Fruit fly (Drosophila melanogaster) whole organism, embryonic: ENCODE results near the gene CG15740.

Experiments used
- Awh ChIP-seq: fragments of 200-800 bp; sonication (Bioruptor generic); IDR thresholded peaks from 2 replicates; pipeline ENCODE4, ENCODE4 v1.3.6; 2022; ENCODE audit warnings: missing biosample characterization, missing genetic modification characterization
- B-H1 ChIP-seq: fragments of 200-800 bp; sonication (Bioruptor generic); IDR thresholded peaks from 3 replicates; pipeline ENCODE4 v1.3.6; 2022; ENCODE audit warnings: missing biosample characterization, missing genetic modification characterization
- BEAF-32 ChIP-seq: fragments of 200-800 bp; sonication (Bioruptor generic); optimal IDR thresholded peaks from 3 replicates; lab custom pipeline; 2017; ENCODE audit warnings: missing biosample characterization, missing genetic modification characterization, mild to moderate bottlenecking, moderate library complexity, missing genetic modification reagents
- Blimp-1 ChIP-seq: fragments of 200-800 bp; sonication (Bioruptor generic); optimal IDR thresholded peaks from 3 replicates; lab custom pipeline; 2018; ENCODE audit warnings: missing biosample characterization, missing genetic modification characterization, mild to moderate bottlenecking, moderate library complexity, missing genetic modification reagents
- CG10267 ChIP-seq: fragments of 200-800 bp; sonication (Bioruptor generic); optimal IDR thresholded peaks from 2 replicates; lab custom pipeline; 2018; ENCODE audit warnings: missing biosample characterization, mild to moderate bottlenecking, missing genetic modification characterization, moderate library complexity
- CG11696 ChIP-seq: fragments of 200-800 bp; sonication (Bioruptor generic); IDR thresholded peaks from 2 replicates; pipeline ENCODE4 v1.3.6; 2022; ENCODE audit warnings: missing biosample characterization, missing genetic modification characterization
- CG13287 ChIP-seq: fragments of 200-800 bp; sonication (Bioruptor generic); IDR thresholded peaks from 2 replicates; pipeline ENCODE4 v1.3.6; 2022; ENCODE audit warnings: missing biosample characterization, missing genetic modification characterization; ENCODE audit not compliant: partially characterized antibody
- CG14710 ChIP-seq: fragments of 200-800 bp; sonication (Bioruptor generic); optimal IDR thresholded peaks from 3 replicates; lab custom pipeline; 2019; ENCODE audit warnings: missing biosample characterization, mild to moderate bottlenecking, missing genetic modification characterization, moderate library complexity
- CG1529 ChIP-seq: fragments of 200-800 bp; sonication (Bioruptor generic); optimal IDR thresholded peaks from 3 replicates; lab custom pipeline; 2018; ENCODE audit warnings: missing biosample characterization, missing genetic modification characterization
- CG16813 ChIP-seq: fragments of 200-800 bp; sonication (Bioruptor generic); IDR thresholded peaks from 3 replicates; pipeline ENCODE4 v1.3.6; 2022; ENCODE audit warnings: missing biosample characterization, missing genetic modification characterization; ENCODE audit not compliant: partially characterized antibody
- CG17186 ChIP-seq: fragments of 200-800 bp; sonication (Bioruptor generic); optimal IDR thresholded peaks from 3 replicates; lab custom pipeline; 2017; ENCODE audit warnings: missing biosample characterization, missing genetic modification reagents, missing genetic modification characterization
- CG17385 ChIP-seq: fragments of 200-800 bp; sonication (Bioruptor generic); optimal IDR thresholded peaks from 3 replicates; lab custom pipeline; 2018; ENCODE audit warnings: missing biosample characterization, mild to moderate bottlenecking, missing genetic modification characterization
- CG31441 ChIP-seq: fragments of 200-800 bp; sonication (Bioruptor generic); IDR thresholded peaks from 2 replicates; pipeline ENCODE4 v1.3.6; 2022; ENCODE audit warnings: missing biosample characterization, missing genetic modification characterization
- CG32532 ChIP-seq: fragments of 200-800 bp; sonication (Bioruptor generic); IDR thresholded peaks from 2 replicates; pipeline ENCODE4 v1.3.6; 2022; ENCODE audit warnings: missing biosample characterization, missing genetic modification characterization
- CG34224 ChIP-seq: fragments of 200-800 bp; sonication (Bioruptor generic); IDR thresholded peaks from 3 replicates; pipeline ENCODE4 v1.3.6; 2022; ENCODE audit warnings: missing biosample characterization, missing genetic modification characterization; ENCODE audit not compliant: partially characterized antibody
- CG34422 ChIP-seq: fragments of 200-800 bp; sonication (Bioruptor generic); IDR thresholded peaks from 3 replicates; pipeline ENCODE4 v1.3.6; 2022; ENCODE audit warnings: missing biosample characterization, missing genetic modification characterization
- CG4282 ChIP-seq: fragments of 200-800 bp; sonication (Bioruptor generic); optimal IDR thresholded peaks from 2 replicates; lab custom pipeline; 2016; ENCODE audit warnings: missing biosample characterization, missing genetic modification characterization
- CG4328 ChIP-seq: fragments of 200-800 bp; sonication (Bioruptor generic); optimal IDR thresholded peaks from 3 replicates; lab custom pipeline; 2017; ENCODE audit warnings: missing biosample characterization, missing genetic modification reagents, missing genetic modification characterization
- CG43689 ChIP-seq: fragments of 200-800 bp; sonication (Bioruptor generic); IDR thresholded peaks from 2 replicates; pipeline ENCODE4 v1.3.6; 2022; ENCODE audit warnings: missing biosample characterization, missing genetic modification characterization
- CG7987 ChIP-seq: fragments of 200-800 bp; sonication (Bioruptor generic); optimal IDR thresholded peaks from 2 replicates; lab custom pipeline; 2018; ENCODE audit warnings: missing biosample characterization, mild to moderate bottlenecking, missing genetic modification characterization, moderate library complexity
- Dref ChIP-seq: fragments of 200-800 bp; sonication (Bioruptor generic); IDR thresholded peaks from 2 replicates; pipeline ENCODE4 v1.3.6; 2022; ENCODE audit warnings: missing biosample characterization, missing genetic modification characterization
- HmgZ ChIP-seq: fragments of 200-800 bp; sonication (Bioruptor generic); optimal IDR thresholded peaks from 2 replicates; lab custom pipeline; 2018; ENCODE audit warnings: missing biosample characterization, mild to moderate bottlenecking, missing genetic modification characterization
- MBD-R2 ChIP-seq: fragments of 200-800 bp; sonication (Bioruptor generic); IDR thresholded peaks from 2 replicates; pipeline ENCODE4 v1.3.6; 2022; ENCODE audit warnings: missing biosample characterization, missing genetic modification characterization
- MESR4 ChIP-seq: fragments of 200-800 bp; sonication (Bioruptor generic); optimal IDR thresholded peaks from 2 replicates; lab custom pipeline; 2018; ENCODE audit warnings: missing biosample characterization, mild to moderate bottlenecking, missing genetic modification characterization, moderate library complexity
- NFAT ChIP-seq: fragments of 200-800 bp; sonication (Bioruptor generic); IDR thresholded peaks from 2 replicates; pipeline ENCODE4 v1.3.6; 2022; ENCODE audit warnings: missing biosample characterization, missing genetic modification characterization
- Pdp1 ChIP-seq, 2 experiments: fragments of 200-800 bp; sonication (Bioruptor generic); optimal IDR thresholded peaks; 3 replicates each; lab custom pipeline; 2016; ENCODE audit warnings: missing biosample characterization in 2 of 2, missing genetic modification characterization in 2 of 2, mild to moderate bottlenecking in 1 of 2, moderate library complexity in 1 of 2
- amos ChIP-seq: fragments of 200-800 bp; sonication (Bioruptor generic); IDR thresholded peaks from 2 replicates; pipeline ENCODE4 v1.3.6; 2022; ENCODE audit warnings: missing biosample characterization, missing genetic modification characterization; ENCODE audit not compliant: partially characterized antibody
- ase ChIP-seq: fragments of 200-800 bp; sonication (Bioruptor generic); IDR thresholded peaks from 3 replicates; pipeline ENCODE4 v1.3.6; 2022; ENCODE audit warnings: missing biosample characterization, missing genetic modification characterization
- bowl ChIP-seq: fragments of 200-800 bp; sonication (Bioruptor generic); IDR thresholded peaks from 2 replicates; pipeline ENCODE4 v1.3.6; 2022; ENCODE audit warnings: missing biosample characterization, missing genetic modification characterization
- chinmo ChIP-seq: fragments of 200-800 bp; sonication (Bioruptor generic); IDR thresholded peaks from 4 replicates; pipeline ENCODE4 v1.3.6; 2022; ENCODE audit warnings: missing biosample characterization, missing genetic modification characterization; ENCODE audit not compliant: partially characterized antibody
- crp ChIP-seq, 2 experiments: fragments of 200-800 bp; sonication (Bioruptor generic); optimal IDR thresholded peaks; 2 replicates in 1 of 2; 3 replicates in 1 of 2; lab custom pipeline; 2017; ENCODE audit warnings: missing biosample characterization in 2 of 2, missing genetic modification characterization in 2 of 2, mild to moderate bottlenecking in 1 of 2, moderate library complexity in 1 of 2
- gfzf ChIP-seq: fragments of 200-800 bp; sonication (Bioruptor generic); optimal IDR thresholded peaks from 2 replicates; lab custom pipeline; 2016; ENCODE audit warnings: missing biosample characterization, mild to moderate bottlenecking, missing genetic modification characterization, moderate library complexity
- ind ChIP-seq: fragments of 200-800 bp; sonication (Bioruptor generic); optimal IDR thresholded peaks from 3 replicates; lab custom pipeline; 2016; ENCODE audit warnings: missing biosample characterization, missing genetic modification characterization
- jumu ChIP-seq: fragments of 200-800 bp; sonication (Bioruptor generic); optimal IDR thresholded peaks from 3 replicates; lab custom pipeline; 2016; ENCODE audit warnings: missing biosample characterization, missing genetic modification characterization
- luna ChIP-seq: fragments of 200-800 bp; sonication (Bioruptor generic); optimal IDR thresholded peaks from 2 replicates; lab custom pipeline; 2016; ENCODE audit warnings: missing biosample characterization, missing genetic modification characterization
- maf-S ChIP-seq: fragments of 200-800 bp; sonication (Bioruptor generic); optimal IDR thresholded peaks from 2 replicates; lab custom pipeline; 2016; ENCODE audit warnings: missing biosample characterization, missing genetic modification characterization
- nom ChIP-seq: fragments of 200-800 bp; sonication (Bioruptor generic); optimal IDR thresholded peaks from 2 replicates; lab custom pipeline; 2017; ENCODE audit warnings: missing biosample characterization, missing genetic modification characterization, mild to moderate bottlenecking, moderate library complexity, missing genetic modification reagents
- pzg ChIP-seq: fragments of 200-800 bp; sonication (Bioruptor generic); optimal IDR thresholded peaks from 3 replicates; lab custom pipeline; 2018; ENCODE audit warnings: missing biosample characterization, mild to moderate bottlenecking, missing genetic modification characterization, moderate library complexity
- row ChIP-seq: fragments of 200-800 bp; sonication (Bioruptor generic); IDR thresholded peaks from 3 replicates; pipeline ENCODE4 v1.3.6; 2022; ENCODE audit warnings: missing biosample characterization, missing genetic modification characterization
- stwl ChIP-seq: fragments of 200-800 bp; sonication (Bioruptor generic); optimal IDR thresholded peaks from 3 replicates; lab custom pipeline; 2018; ENCODE audit warnings: missing biosample characterization, mild to moderate bottlenecking, missing genetic modification characterization, moderate library complexity
- trem ChIP-seq: fragments of 200-800 bp; optimal IDR thresholded peaks from 3 replicates; lab custom pipeline; 2019; ENCODE audit warnings: missing biosample characterization, mild to moderate bottlenecking, missing genetic modification characterization, moderate library complexity
- twi ChIP-seq: fragments of 200-800 bp; optimal IDR thresholded peaks from 2 replicates; lab custom pipeline; 2019; ENCODE audit warnings: missing biosample characterization, mild to moderate bottlenecking, missing genetic modification characterization, moderate library complexity
- wek ChIP-seq: fragments of 200-800 bp; sonication (Bioruptor generic); optimal IDR thresholded peaks from 3 replicates; lab custom pipeline; 2018; ENCODE audit warnings: missing biosample characterization, mild to moderate bottlenecking, missing genetic modification characterization, moderate library complexity
- zen ChIP-seq: fragments of 200-800 bp; sonication (Bioruptor generic); optimal IDR thresholded peaks from 3 replicates; lab custom pipeline; 2018; ENCODE audit warnings: missing biosample characterization, mild to moderate bottlenecking, missing genetic modification characterization, moderate library complexity
- zfh1 ChIP-seq: fragments of 200-800 bp; sonication (Bioruptor generic); IDR thresholded peaks from 3 replicates; pipeline ENCODE4 v1.3.6; 2022; ENCODE audit warnings: missing biosample characterization, missing genetic modification characterization

CG15740 gene

dm6 chrX:11894198-11894597, 48.3 kb upstream of the CG15740 start:
- TF ChIP-seq bowl (no peak), Blimp-1 (peak; percentile 64)

- TF ChIP-seq amos (GFP tag; lab: Robert Waterston, UW) (peak; percentile 37; the same call in 1 of the 2 replicates), BEAF-32 (peak; percentile 21), zen (peak; percentile 19), CG4282 (no peak)
Measured at dm6 chrX:11893643-11894042, 47.7 kb upstream of the CG15740 start, which contains the start of gene wisp. TSS of gene wisp (plus strand) at chrX:11893943.

dm6 chrX:11891682-11892179, 45.8 kb upstream of the CG15740 start, which contains the start of gene sicily:
TSS of gene sicily (plus strand) at chrX:11891732.
- peak; percentile 69 to 95 for TF ChIP-seq crp (GFP tag; optimal IDR thresholded peaks at IDR 0.05; lab: Kevin White, UChicago)
- 0 out of 2 replicates have a peak, but pooled peaks have one; percentile 30 for TF ChIP-seq Awh (GFP tag; lab: Robert Waterston, UW)
- peak; percentile 34; the same call in 1 of the 3 replicates for TF ChIP-seq zfh1
- TF ChIP-seq CG17385 = peak; percentile 96
- TF ChIP-seq CG14710 = peak; percentile 3
- no peak for TF ChIP-seq CG4328
- peak; percentile 45 for TF ChIP-seq Dref (GFP tag; lab: Robert Waterston, UW)
- peak; percentile 30 for TF ChIP-seq gfzf (GFP tag; lab: Kevin White, UChicago)
- TF ChIP-seq CG16813 = peak; percentile 37; the same call in 1 of the 3 replicates
- no peak for TF ChIP-seq ind (GFP tag; lab: Kevin White, UChicago)
- no peak for TF ChIP-seq jumu
- TF ChIP-seq wek = peak; percentile 100
- TF ChIP-seq NFAT (GFP tag; lab: Robert Waterston, UW) = 0 out of 2 replicates have a peak, but pooled peaks have one; percentile 8
- TF ChIP-seq trem (tag; lab: Kevin White, UChicago) = peak; percentile 34
- TF ChIP-seq CG17186 = peak; percentile 28
- TF ChIP-seq twi (tag; lab: Kevin White, UChicago) = peak; percentile 41
- no peak for TF ChIP-seq nom (GFP tag; lab: Kevin White, UChicago)
- TF ChIP-seq row = peak; percentile 63; the same call in 2 of the 3 replicates
- TF ChIP-seq CG34224 (GFP tag; lab: Robert Waterston, UW) = peak; percentile 54; the same call in 1 of the 3 replicates
- no peak for TF ChIP-seq Blimp-1
- peak; percentile 32 for TF ChIP-seq HmgZ (tag; lab: Kevin White, UChicago)
- no peak for TF ChIP-seq ase (GFP tag; lab: Robert Waterston, UW)
- TF ChIP-seq luna (GFP tag; lab: Kevin White, UChicago) = no peak
- TF ChIP-seq B-H1 = no peak
- TF ChIP-seq Pdp1 (GFP tag; optimal IDR thresholded peaks at IDR 0.05; lab: Kevin White, UChicago) = peak in 1 of 2 experiments; percentile 66
- no peak for TF ChIP-seq CG43689 (GFP tag; lab: Robert Waterston, UW)
- peak; percentile 99 for TF ChIP-seq MBD-R2 (GFP tag; lab: Robert Waterston, UW)
- 0 out of 4 replicates have a peak, but pooled peaks have one; percentile 7 for TF ChIP-seq chinmo
- peak; percentile 41 for TF ChIP-seq BEAF-32
- no peak for TF ChIP-seq CG11696 (GFP tag; lab: Robert Waterston, UW)
- TF ChIP-seq MESR4 (GFP tag; lab: Kevin White, UChicago) = peak; percentile 63
- TF ChIP-seq CG7987 (GFP tag; lab: Kevin White, UChicago) = peak; percentile 1
- peak; percentile 84 for TF ChIP-seq pzg (GFP tag; lab: Kevin White, UChicago)
- peak; percentile 23; the same call in 1 of the 2 replicates for TF ChIP-seq CG32532 (GFP tag; lab: Robert Waterston, UW)
- TF ChIP-seq CG34422 (GFP tag; lab: Robert Waterston, UW) = peak; percentile 26; the same call in 1 of the 3 replicates
- peak; percentile 33 for TF ChIP-seq CG10267 (tag; lab: Kevin White, UChicago)
- no peak for TF ChIP-seq maf-S (GFP tag; lab: Kevin White, UChicago)
- peak; percentile 51 for TF ChIP-seq CG13287 (GFP tag; lab: Robert Waterston, UW)
- TF ChIP-seq CG31441 = no peak
- TF ChIP-seq stwl (tag; lab: Kevin White, UChicago) = peak; percentile 39
- no peak for TF ChIP-seq CG1529
